Worm (Caenorhabditis elegans): ENCODE data around the gene D1022.9.

DNA sequence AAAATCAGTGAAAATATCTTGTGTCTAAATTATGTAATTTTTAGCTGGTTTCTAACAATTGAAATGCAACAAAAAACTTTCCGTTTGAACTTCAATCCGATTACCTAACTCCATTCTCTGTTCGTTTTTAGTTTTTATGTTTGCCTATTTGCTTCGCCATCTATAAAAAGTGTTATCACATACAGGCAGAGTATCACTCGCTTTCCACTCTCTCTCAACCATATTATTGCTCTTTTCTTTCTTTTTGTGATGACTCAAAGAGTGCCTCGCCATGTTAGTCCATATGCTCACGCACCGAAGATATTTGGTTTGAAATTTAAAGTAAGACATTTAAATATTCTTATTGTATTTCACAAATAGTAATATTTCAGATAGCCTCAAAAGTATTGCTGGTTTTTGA, 45.4 kb upstream of the D1022.9 start, which contains the start of gene ZK1290.13:
- TF ChIP-seq nhr-77 (tag; optimal IDR thresholded peaks at IDR 0.05) (no peak), elt-3 (tag; optimal IDR thresholded peaks at IDR 0.05) (no peak), Y116A8C.19 (tag; optimal IDR thresholded peaks at IDR 0.05; ENCODE audit: borderline replicate concordance) (no peak), lin-35 (GFP tag; optimal IDR thresholded peaks at IDR 0.05) (no peak), blmp-1 (tag; optimal IDR thresholded peaks at IDR 0.05) (no peak), ces-1 (GFP tag; optimal IDR thresholded peaks at IDR 0.05) (no peak), vab-15 (tag; optimal IDR thresholded peaks at IDR 0.05) (no peak)

Measured in whole organism, L1 larva.